Fruit fly (Drosophila melanogaster): ENCODE measurements around the gene dnk.

The dnk gene

DNA sequence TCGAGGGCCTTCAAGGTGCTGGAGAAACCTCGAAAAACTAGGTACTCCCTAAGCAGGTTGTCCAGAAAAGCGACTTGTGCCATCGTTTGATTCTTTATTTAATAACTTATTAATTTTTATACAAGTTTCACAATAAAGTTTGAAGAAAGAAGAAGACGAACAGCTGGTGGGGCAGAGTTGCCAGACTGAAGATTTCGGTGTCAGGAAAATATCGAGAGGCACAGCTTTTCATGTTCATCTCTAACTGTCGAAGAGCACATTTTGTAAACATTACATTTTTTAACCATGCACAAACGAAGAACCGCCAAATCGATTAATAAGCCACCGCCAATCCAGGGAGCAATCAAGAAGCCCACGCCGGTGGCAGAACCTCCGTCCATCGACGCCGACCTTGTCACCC lies 43.1 kb downstream of the dnk start, which contains the start of the genes CG6005 and CG14286 (continued):
- TF ChIP-seq gsb-n (tag; optimal IDR thresholded peaks at IDR 0.05) (peak; percentile 80), lbe (GFP tag; optimal IDR thresholded peaks at IDR 0.05) (no peak), tx (GFP tag; optimal IDR thresholded peaks at IDR 0.05) (peak; percentile 30), Atf6 (GFP tag; IDR thresholded peaks at IDR 0.05) (peak; percentile 62), cg (GFP tag; optimal IDR thresholded peaks at IDR 0.05) (no peak), Dref (GFP tag; IDR thresholded peaks at IDR 0.05) (peak; percentile 55), CG1603 (tag; optimal IDR thresholded peaks at IDR 0.05) (peak; percentile 64), Awh (GFP tag; IDR thresholded peaks at IDR 0.05) (peak; percentile 51; the same call in 1 of the 2 replicates), dmrt99B (tag; optimal IDR thresholded peaks at IDR 0.05) (no peak), CG1529 (GFP tag; optimal IDR thresholded peaks at IDR 0.05) (no peak), mam (GFP tag; optimal IDR thresholded peaks at IDR 0.05) (peak; percentile 69), CG4424 (GFP tag; optimal IDR thresholded peaks at IDR 0.05) (peak; percentile 58), Mad (GFP tag; optimal IDR thresholded peaks at IDR 0.05) (peak; percentile 69), bigmax (GFP tag; optimal IDR thresholded peaks at IDR 0.05) (no peak), CG15601 (tag; optimal IDR thresholded peaks at IDR 0.05) (peak; percentile 42), lola (GFP tag; optimal IDR thresholded peaks at IDR 0.05) (peak in 1 of 3 experiments; percentile 2), Stat92E (GFP tag; optimal IDR thresholded peaks at IDR 0.05) (no peak), CG7987 (GFP tag; optimal IDR thresholded peaks at IDR 0.05) (no peak), ftz-f1 (GFP tag; optimal IDR thresholded peaks at IDR 0.05) (peak; percentile 82), CG5245 (GFP tag; optimal IDR thresholded peaks at IDR 0.05) (peak; percentile 35), kay (GFP tag; optimal IDR thresholded peaks at IDR 0.05) (no peak), fd3F (GFP tag; optimal IDR thresholded peaks at IDR 0.05) (peak; percentile 35), CG11398 (GFP tag; optimal IDR thresholded peaks at IDR 0.05) (no peak), lab (GFP tag; optimal IDR thresholded peaks at IDR 0.05) (no peak), Jarid2 (GFP tag; optimal IDR thresholded peaks at IDR 0.05) (no peak), CG7963 (GFP tag; IDR thresholded peaks at IDR 0.05; ENCODE audit: partially characterized antibody) (peak; percentile 64; the same call in 1 of the 3 replicates), chn (GFP tag; optimal IDR thresholded peaks at IDR 0.05) (peak; percentile 78), bab2 (GFP tag; optimal IDR thresholded peaks at IDR 0.05) (peak; percentile 69), otp (GFP tag; IDR thresholded peaks at IDR 0.05) (peak; percentile 69), Sox102F (GFP tag; optimal IDR thresholded peaks at IDR 0.05) (peak; percentile 37), CG8944 (GFP tag; optimal IDR thresholded peaks at IDR 0.05) (no peak), Dll (GFP tag; IDR thresholded peaks at IDR 0.05; ENCODE audit: partially characterized antibody) (peak; percentile 77), Ptx1 (GFP tag; IDR thresholded peaks at IDR 0.05) (peak; percentile 66), CG15073 (GFP tag; optimal IDR thresholded peaks at IDR 0.05) (no peak), caup (GFP tag; optimal IDR thresholded peaks at IDR 0.05; ENCODE audit: severe bottlenecking) (peak; percentile 25), Antp (GFP tag; optimal IDR thresholded peaks at IDR 0.05) (peak; percentile 65), her (GFP tag; optimal IDR thresholded peaks at IDR 0.05) (peak; percentile 48), shn (GFP tag; optimal IDR thresholded peaks at IDR 0.05) (peak; percentile 43), CG12299 (tag; optimal IDR thresholded peaks at IDR 0.05) (no peak), CG10267 (tag; optimal IDR thresholded peaks at IDR 0.05) (peak; percentile 23), CG18764 (GFP tag; optimal IDR thresholded peaks at IDR 0.05) (peak; percentile 4), CG12391 (tag; optimal IDR thresholded peaks at IDR 0.05) (peak; percentile 58), zfh1 (GFP tag; IDR thresholded peaks at IDR 0.05) (peak; percentile 73; the same call in 2 of the 3 replicates), HmgD (GFP tag; optimal IDR thresholded peaks at IDR 0.05) (no peak), CG17568 (GFP tag; optimal IDR thresholded peaks at IDR 0.05) (no peak), wor (GFP tag; IDR thresholded peaks at IDR 0.05) (no peak), CG12744 (GFP tag; optimal IDR thresholded peaks at IDR 0.05) (peak; percentile 16), CG8290 (GFP tag; optimal IDR thresholded peaks at IDR 0.05) (peak; percentile 15), CG8290 (tag; optimal IDR thresholded peaks at IDR 0.05) (peak in 1 of 2 experiments; percentile 82), H2.0 (GFP tag; IDR thresholded peaks at IDR 0.05) (peak; percentile 56), CG17361 (GFP tag; IDR thresholded peaks at IDR 0.05) (no peak)

All from whole organism, embryonic.